Worm (Caenorhabditis elegans): Measurements from ENCODE around the gene ugt-20.

DNA sequence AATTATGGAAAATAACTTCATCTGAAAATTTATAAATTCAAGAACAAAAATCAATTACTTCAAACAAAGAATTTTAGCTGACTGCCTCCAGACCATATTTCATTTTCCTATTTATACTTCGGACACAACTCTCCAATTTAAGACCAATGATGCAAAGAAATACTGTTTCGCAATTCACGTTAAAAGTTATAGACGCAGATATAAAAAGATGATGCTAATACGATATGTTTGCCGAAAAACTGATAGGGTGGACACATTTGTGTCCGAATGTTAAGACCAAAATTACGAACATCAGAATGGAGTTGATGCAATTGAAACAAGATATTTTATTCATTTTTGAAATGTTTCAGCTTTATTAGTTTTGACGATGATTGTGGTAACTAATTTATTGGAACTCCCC lies 3.5 kb downstream of the ugt-20 start, which contains the start of gene ugt-19:
- TF ChIP-seq F55B11.4 (tag; optimal IDR thresholded peaks at IDR 0.05; ENCODE audit: borderline replicate concordance, insufficient read depth) (no peak), egl-44 (GFP tag; IDR thresholded peaks at IDR 0.05) (no peak), ama-1 (optimal IDR thresholded peaks at IDR 0.05) (no peak), ama-1 (GFP tag; optimal IDR thresholded peaks at IDR 0.05) (no peak), ceh-40 (GFP tag; IDR thresholded peaks at IDR 0.05) (no peak), ZK185.1 (tag; optimal IDR thresholded peaks at IDR 0.05; ENCODE audit: poor library complexity, severe bottlenecking) (no peak), mel-28 (tag; optimal IDR thresholded peaks at IDR 0.05; ENCODE audit: borderline replicate concordance) (no peak), let-607 (tag; optimal IDR thresholded peaks at IDR 0.05) (no peak), efl-1 (GFP tag; optimal IDR thresholded peaks at IDR 0.05) (no peak)
